Worm (Caenorhabditis elegans) whole organism, L1 larva: ENCODE data around the gene srg-65.

Experiments
- C04F5.9 ChIP-seq: sonication (generic microtip); optimal IDR thresholded peaks from 2 replicates; lab custom pipeline; 2016; ENCODE audit warnings: missing genetic modification characterization, missing compliant biosample characterization
- C16A3.4 ChIP-seq: fragments of 150-350 bp; optimal IDR thresholded peaks from 2 replicates; lab custom pipeline; 2014; ENCODE audit warnings: missing biosample characterization, missing genetic modification characterization
- C34B4.2 ChIP-seq: sonication (generic microtip); optimal IDR thresholded peaks from 2 replicates; lab custom pipeline; 2017; ENCODE audit warnings: mild to moderate bottlenecking, missing genetic modification characterization, missing compliant biosample characterization
- F16B12.6 ChIP-seq: fragments of 150-350 bp; optimal IDR thresholded peaks from 2 replicates; lab custom pipeline; 2014; ENCODE audit warnings: missing biosample characterization, missing genetic modification characterization
- blmp-1 ChIP-seq: fragments of 150-350 bp; optimal IDR thresholded peaks from 2 replicates; lab custom pipeline; 2014; ENCODE audit warnings: missing biosample characterization, missing genetic modification characterization
- ceh-63 ChIP-seq: fragments of 200-800 bp; sonication (Bioruptor generic); optimal IDR thresholded peaks from 2 replicates; lab custom pipeline; 2018; ENCODE audit warnings: mild to moderate bottlenecking, missing genetic modification characterization, missing compliant biosample characterization
- ceh-8 ChIP-seq: fragments of 200-800 bp; sonication (Bioruptor generic); optimal IDR thresholded peaks from 2 replicates; lab custom pipeline; 2018; ENCODE audit warnings: mild to moderate bottlenecking, missing genetic modification characterization, moderate library complexity, missing compliant biosample characterization
- ceh-82 ChIP-seq, 3 experiments: fragments of 150-350 bp in 1 of 3; sonication (generic microtip) in 2 of 3; optimal IDR thresholded peaks; 2 replicates each; lab custom pipeline; 2014 to 2017; ENCODE audit warnings: missing biosample characterization in 3 of 3, missing genetic modification characterization in 3 of 3
- ceh-90 ChIP-seq: sonication (generic microtip); optimal IDR thresholded peaks from 2 replicates; lab custom pipeline; 2016; ENCODE audit warnings: missing genetic modification characterization, missing compliant biosample characterization
- ces-1 ChIP-seq: fragments of 150-350 bp; optimal IDR thresholded peaks from 2 replicates; lab custom pipeline; 2014; ENCODE audit warnings: missing biosample characterization, missing genetic modification reagents, missing genetic modification characterization
- dpl-1 ChIP-seq, 3 experiments: fragments of 150-350 bp in 2 of 3; sonication (generic microtip) in 1 of 3; optimal IDR thresholded peaks; 2 replicates each; lab custom pipeline; 2014 to 2017; ENCODE audit warnings: missing biosample characterization in 3 of 3, missing genetic modification characterization in 3 of 3, missing genetic modification reagents in 3 of 3
- efl-3 ChIP-seq: fragments of 200-800 bp; sonication (Bioruptor generic); optimal IDR thresholded peaks from 2 replicates; lab custom pipeline; 2018; ENCODE audit warnings: mild to moderate bottlenecking, missing genetic modification characterization, missing compliant biosample characterization
- egl-13 ChIP-seq: sonication (generic microtip); optimal IDR thresholded peaks from 2 replicates; lab custom pipeline; 2016; ENCODE audit warnings: missing genotype, missing genetic modification reagents, missing genetic modification characterization, missing compliant biosample characterization
- egl-27 ChIP-seq, 2 experiments: fragments of 150-350 bp in 1 of 2; sonication (generic microtip); optimal IDR thresholded peaks; 3 replicates each; lab custom pipeline; 2017 to 2018; ENCODE audit warnings: missing biosample characterization in 2 of 2, missing genetic modification characterization in 2 of 2, missing genetic modification reagents in 2 of 2
- elt-2 ChIP-seq: sonication (generic microtip); optimal IDR thresholded peaks from 2 replicates; lab custom pipeline; 2016; ENCODE audit warnings: missing genetic modification characterization, mild to moderate bottlenecking, inconsistent platforms, missing compliant biosample characterization, missing genetic modification reagents
- ets-5 ChIP-seq: fragments of 200-800 bp; sonication (Bioruptor generic); IDR thresholded peaks from 2 replicates; pipeline ENCODE4 v1.3.6; 2022; ENCODE audit warnings: missing genetic modification characterization, missing compliant biosample characterization
- fos-1 ChIP-seq: fragments of 150-350 bp; optimal IDR thresholded peaks from 2 replicates; lab custom pipeline; 2014; ENCODE audit warnings: missing biosample characterization, missing genetic modification characterization
- grh-1 ChIP-seq: fragments of 200-800 bp; sonication (Bioruptor generic); IDR thresholded peaks from 2 replicates; pipeline ENCODE4 v1.3.6; 2022; ENCODE audit warnings: missing genetic modification reagents, missing genetic modification characterization, missing compliant biosample characterization
- hlh-17 ChIP-seq: fragments of 200-800 bp; sonication (Bioruptor generic); optimal IDR thresholded peaks from 2 replicates; lab custom pipeline; 2018; ENCODE audit warnings: missing genetic modification characterization, mild to moderate bottlenecking, missing compliant biosample characterization, moderate library complexity, borderline replicate concordance
- hlh-4 ChIP-seq: sonication (generic microtip); optimal IDR thresholded peaks from 2 replicates; lab custom pipeline; 2016; ENCODE audit warnings: mild to moderate bottlenecking, missing genetic modification characterization, missing compliant biosample characterization
- lin-14 ChIP-seq: fragments of 200-800 bp; sonication (Bioruptor generic); optimal IDR thresholded peaks from 2 replicates; lab custom pipeline; 2018; ENCODE audit warnings: mild to moderate bottlenecking, missing genetic modification characterization, moderate library complexity, missing compliant biosample characterization
- lin-35 ChIP-seq, 2 experiments: fragments of 150-350 bp; optimal IDR thresholded peaks; 2 replicates each; lab custom pipeline; 2014; ENCODE audit warnings: missing biosample characterization in 2 of 2, missing genetic modification characterization in 2 of 2, missing genetic modification reagents in 2 of 2
- lir-3 ChIP-seq: sonication (generic microtip); optimal IDR thresholded peaks from 2 replicates; lab custom pipeline; 2016; ENCODE audit warnings: mild to moderate bottlenecking, missing genetic modification characterization, moderate library complexity, missing compliant biosample characterization; ENCODE audit not compliant: poor library complexity
- mab-9 ChIP-seq: fragments of 200-800 bp; sonication (Bioruptor generic); IDR thresholded peaks from 2 replicates; pipeline ENCODE4 v1.3.6; 2022; ENCODE audit warnings: missing genetic modification reagents, missing genetic modification characterization, missing compliant biosample characterization
- mdl-1 ChIP-seq, 2 experiments: fragments of 150-350 bp; optimal IDR thresholded peaks; 2 replicates each; lab custom pipeline; 2014 to 2017; ENCODE audit warnings: missing biosample characterization in 2 of 2, missing genetic modification characterization in 2 of 2, inconsistent platforms in 1 of 2
- nhr-11 ChIP-seq: fragments of 150-350 bp; optimal IDR thresholded peaks from 2 replicates; lab custom pipeline; 2014; ENCODE audit warnings: missing biosample characterization, missing genetic modification characterization
- nhr-47 ChIP-seq: sonication (generic microtip); optimal IDR thresholded peaks from 2 replicates; lab custom pipeline; 2016; ENCODE audit warnings: mild to moderate bottlenecking, missing genetic modification characterization, moderate library complexity, missing compliant biosample characterization
- nhr-71 ChIP-seq: sonication (generic microtip); optimal IDR thresholded peaks from 2 replicates; lab custom pipeline; 2016; ENCODE audit warnings: mild to moderate bottlenecking, missing genetic modification characterization, moderate library complexity, missing compliant biosample characterization
- nhr-76 ChIP-seq: sonication (generic microtip); optimal IDR thresholded peaks from 2 replicates; lab custom pipeline; 2017; ENCODE audit warnings: missing biosample characterization, missing genetic modification characterization
- nhr-77 ChIP-seq: fragments of 150-350 bp; optimal IDR thresholded peaks from 2 replicates; lab custom pipeline; 2014; ENCODE audit warnings: missing biosample characterization, missing genetic modification characterization
- nhr-84 ChIP-seq: sonication (generic microtip); optimal IDR thresholded peaks from 2 replicates; lab custom pipeline; 2017; ENCODE audit warnings: missing biosample characterization, missing genetic modification characterization
- nhr-85 ChIP-seq: sonication (generic microtip); peaks from one replicate; lab custom pipeline; 2016; ENCODE audit warnings: missing genetic modification characterization, inconsistent platforms, missing compliant biosample characterization
- pag-3 ChIP-seq: sonication (generic microtip); optimal IDR thresholded peaks from 2 replicates; lab custom pipeline; 2017; ENCODE audit warnings: missing genetic modification characterization, mild to moderate bottlenecking, missing compliant biosample characterization, antibody characterized with exemption, borderline replicate concordance; ENCODE audit not compliant: insufficient read depth
- pax-3 ChIP-seq: fragments of 200-800 bp; sonication (Bioruptor generic); optimal IDR thresholded peaks from 2 replicates; lab custom pipeline; 2018; ENCODE audit warnings: mild to moderate bottlenecking, missing genetic modification characterization, moderate library complexity, missing compliant biosample characterization
- snpc-4 ChIP-seq: fragments of 150-350 bp; optimal IDR thresholded peaks from 2 replicates; lab custom pipeline; 2014; ENCODE audit warnings: missing biosample characterization, missing genetic modification characterization
- swsn-7 ChIP-seq: sonication (generic microtip); optimal IDR thresholded peaks from 2 replicates; lab custom pipeline; 2016; ENCODE audit warnings: missing genetic modification characterization, missing compliant biosample characterization
- tlp-1 ChIP-seq: fragments of 150-350 bp; optimal IDR thresholded peaks from 2 replicates; lab custom pipeline; 2014; ENCODE audit warnings: missing biosample characterization, missing genetic modification characterization
- unc-130 ChIP-seq: fragments of 150-350 bp; optimal IDR thresholded peaks from 2 replicates; lab custom pipeline; 2017; ENCODE audit warnings: missing biosample characterization, missing genetic modification characterization, inconsistent platforms
- unc-86 ChIP-seq: sonication (generic microtip); optimal IDR thresholded peaks from 2 replicates; lab custom pipeline; 2016; ENCODE audit warnings: missing genetic modification characterization, missing compliant biosample characterization
- unc-98 ChIP-seq: fragments of 200-800 bp; sonication (Bioruptor generic); IDR thresholded peaks from 2 replicates; pipeline ENCODE4 v1.3.6; 2022; ENCODE audit warnings: missing genetic modification characterization, missing compliant biosample characterization
- xbp-1 ChIP-seq: sonication (generic microtip); optimal IDR thresholded peaks from 2 replicates; lab custom pipeline; 2016; ENCODE audit warnings: missing genetic modification characterization, missing compliant biosample characterization
- zip-4 ChIP-seq: fragments of 200-800 bp; sonication (Bioruptor generic); optimal IDR thresholded peaks from 2 replicates; lab custom pipeline; 2018; ENCODE audit warnings: mild to moderate bottlenecking, missing genetic modification characterization, moderate library complexity, missing compliant biosample characterization
- ztf-11 ChIP-seq, 2 experiments: sonication (generic microtip); optimal IDR thresholded peaks; 2 replicates each; lab custom pipeline; 2016 to 2017; ENCODE audit warnings: missing genetic modification characterization in 2 of 2, missing biosample characterization in 1 of 2, missing compliant biosample characterization in 1 of 2
- ztf-4 ChIP-seq: fragments of 150-350 bp; optimal IDR thresholded peaks from 2 replicates; lab custom pipeline; 2014; ENCODE audit warnings: missing biosample characterization, missing genetic modification characterization

Gene srg-65

ce11 chrV:5509966-5510365 lies 25.2 kb upstream of the srg-65 start:
- TF ChIP-seq swsn-7 (tag; lab: Kevin White, UChicago), result no peak
- no peak for TF ChIP-seq ztf-11 (tag; optimal IDR thresholded peaks at IDR 0.05; lab: Kevin White, UChicago)
- no peak for TF ChIP-seq egl-27 (tag; optimal IDR thresholded peaks at IDR 0.05; lab: Kevin White, UChicago)
- no peak for TF ChIP-seq elt-2 (tag; lab: Kevin White, UChicago)
- TF ChIP-seq F16B12.6 (tag; lab: Kevin White, UChicago), result no peak
- TF ChIP-seq unc-86 (tag; lab: Kevin White, UChicago), result no peak
- TF ChIP-seq nhr-11 (tag; lab: Kevin White, UChicago), result no peak
- no peak for TF ChIP-seq ztf-4 (tag; lab: Kevin White, UChicago)
- no peak for TF ChIP-seq nhr-76
- no peak for TF ChIP-seq tlp-1 (tag; lab: Kevin White, UChicago)
- no peak for TF ChIP-seq nhr-47
- no peak for TF ChIP-seq nhr-71 (tag; lab: Kevin White, UChicago)
- TF ChIP-seq unc-98 (GFP tag; lab: Robert Waterston, UW), result no peak
- TF ChIP-seq pax-3 (tag; lab: Kevin White, UChicago), result no peak
- TF ChIP-seq ceh-63 (GFP tag; lab: Kevin White, UChicago), result no peak
- no peak for TF ChIP-seq snpc-4 (tag; lab: Kevin White, UChicago)
- TF ChIP-seq dpl-1 (GFP tag; optimal IDR thresholded peaks at IDR 0.05; lab: Kevin White, UChicago), result no peak
- no peak for TF ChIP-seq egl-13 (tag; lab: Kevin White, UChicago)
- no peak for TF ChIP-seq C34B4.2 (tag; lab: Kevin White, UChicago)

ce11 chrV:5509134-5509533 lies 24.4 kb upstream of the srg-65 start:
- TF ChIP-seq ceh-82 (tag; optimal IDR thresholded peaks at IDR 0.05; lab: Kevin White, UChicago), result no peak
- no peak for TF ChIP-seq xbp-1 (tag; lab: Kevin White, UChicago)
- TF ChIP-seq snpc-4 (tag; lab: Kevin White, UChicago), result no peak
- TF ChIP-seq ets-5, result no peak
- no peak for TF ChIP-seq blmp-1
- no peak for TF ChIP-seq pax-3 (tag; lab: Kevin White, UChicago)
- TF ChIP-seq C04F5.9 (tag; lab: Kevin White, UChicago), result no peak
- no peak for TF ChIP-seq hlh-17 (GFP tag; lab: Kevin White, UChicago)
- TF ChIP-seq C16A3.4 (tag; lab: Kevin White, UChicago), result no peak
- TF ChIP-seq nhr-71 (tag; lab: Kevin White, UChicago), result no peak
- no peak for TF ChIP-seq nhr-77 (tag; lab: Kevin White, UChicago)
- TF ChIP-seq mdl-1 (tag; optimal IDR thresholded peaks at IDR 0.05; lab: Kevin White, UChicago), result no peak
- TF ChIP-seq mab-9, result no peak
- TF ChIP-seq lir-3 (tag; lab: Kevin White, UChicago), result no peak
- TF ChIP-seq, all 84 proteins: peak for 0

- TF ChIP-seq F16B12.6 (tag; lab: Kevin White, UChicago) (peak; percentile 59), C34B4.2 (tag; lab: Kevin White, UChicago) (no peak), unc-130 (tag; lab: Kevin White, UChicago) (peak; percentile 73), ces-1 (GFP tag; lab: Kevin White, UChicago) (no peak), ceh-82 (tag; optimal IDR thresholded peaks at IDR 0.05; lab: Kevin White, UChicago) (peak; percentile 92 to 95 (median 94)), ceh-63 (GFP tag; lab: Kevin White, UChicago) (no peak), nhr-11 (tag; lab: Kevin White, UChicago) (peak; percentile 82), lin-14 (GFP tag; lab: Kevin White, UChicago) (peak; percentile 93), unc-86 (tag; lab: Kevin White, UChicago) (peak; percentile 94), C04F5.9 (tag; lab: Kevin White, UChicago) (peak; percentile 28), efl-3 (GFP tag; lab: Kevin White, UChicago) (peak; percentile 51), nhr-77 (tag; lab: Kevin White, UChicago) (peak; percentile 82), ceh-90 (tag; lab: Kevin White, UChicago) (no peak), hlh-4 (tag; lab: Kevin White, UChicago) (no peak), pag-3 (tag; lab: Kevin White, UChicago) (peak; percentile 22), nhr-84 (tag; lab: Kevin White, UChicago) (no peak), ceh-8 (GFP tag; lab: Kevin White, UChicago) (peak; percentile 83), lin-35 (GFP tag; optimal IDR thresholded peaks at IDR 0.05; lab: Kevin White, UChicago) (peak; percentile 87 to 90), nhr-85 (tag; lab: Kevin White, UChicago) (peak; percentile 89), hlh-17 (GFP tag; lab: Kevin White, UChicago) (no peak), zip-4 (peak; percentile 83), egl-27 (tag; optimal IDR thresholded peaks at IDR 0.05; lab: Kevin White, UChicago) (peak in 1 of 2 experiments; percentile 40), unc-98 (GFP tag; lab: Robert Waterston, UW) (peak; percentile 17; the same call in 1 of the 2 replicates), grh-1 (GFP tag; lab: Robert Waterston, UW) (peak; percentile 90), pax-3 (tag; lab: Kevin White, UChicago) (peak; percentile 88), lir-3 (tag; lab: Kevin White, UChicago) (peak; percentile 79), fos-1 (peak; percentile 72)
Measured at ce11 chrV:5504807-5505442, 20.2 kb upstream of the srg-65 start, which contains the start of the genes dnj-19 and nhr-47. Gene dnj-19, minus strand, starts transcription at chrV:5504857. Gene nhr-47, plus strand, starts transcription at chrV:5505253.
